Worm (Caenorhabditis elegans): ENCODE measurements around the gene hecd-1.

The hecd-1 gene

ce11 chrIV:7084632-7085160 is 59.8 kb downstream of the hecd-1 start, which contains the start of gene rps-4 (continued):
- TF ChIP-seq tbx-2 (tag; optimal IDR thresholded peaks at IDR 0.05) (no peak), ceh-30 (tag; optimal IDR thresholded peaks at IDR 0.05) (no peak), unc-55 (GFP tag; optimal IDR thresholded peaks at IDR 0.05) (peak; percentile 10), F13H6.1 (tag; optimal IDR thresholded peaks at IDR 0.05) (no peak), lin-11 (tag; optimal IDR thresholded peaks at IDR 0.05) (no peak), gmeb-2 (tag; optimal IDR thresholded peaks at IDR 0.05) (no peak), rnt-1 (tag; optimal IDR thresholded peaks at IDR 0.05) (no peak), ets-4 (tag; optimal IDR thresholded peaks at IDR 0.05) (no peak), elt-2 (tag; optimal IDR thresholded peaks at IDR 0.05) (peak; percentile 67), odd-2 (tag; optimal IDR thresholded peaks at IDR 0.05) (no peak), pat-9 (tag; optimal IDR thresholded peaks at IDR 0.05) (no peak), fkh-6 (tag; optimal IDR thresholded peaks at IDR 0.05) (no peak), ceh-6 (GFP tag; optimal IDR thresholded peaks at IDR 0.05) (no peak), syd-9 (tag; optimal IDR thresholded peaks at IDR 0.05) (no peak), hlh-15 (tag; optimal IDR thresholded peaks at IDR 0.05) (no peak), pha-4 (tag; optimal IDR thresholded peaks at IDR 0.05) (no peak), hlh-30 (tag; optimal IDR thresholded peaks at IDR 0.05; ENCODE audit: insufficient read depth) (peak; percentile 27), pros-1 (tag; optimal IDR thresholded peaks at IDR 0.05) (no peak), ceh-18 (tag; optimal IDR thresholded peaks at IDR 0.05) (peak; percentile 18), ref-2 (tag; optimal IDR thresholded peaks at IDR 0.05) (peak; percentile 52), sox-2 (GFP tag; IDR thresholded peaks at IDR 0.05) (no peak), unc-86 (tag; optimal IDR thresholded peaks at IDR 0.05) (no peak)

All from whole organism, late embryonic.